Worm (Caenorhabditis elegans): ENCODE data around the gene ckb-4.

The ckb-4 gene

DNA sequence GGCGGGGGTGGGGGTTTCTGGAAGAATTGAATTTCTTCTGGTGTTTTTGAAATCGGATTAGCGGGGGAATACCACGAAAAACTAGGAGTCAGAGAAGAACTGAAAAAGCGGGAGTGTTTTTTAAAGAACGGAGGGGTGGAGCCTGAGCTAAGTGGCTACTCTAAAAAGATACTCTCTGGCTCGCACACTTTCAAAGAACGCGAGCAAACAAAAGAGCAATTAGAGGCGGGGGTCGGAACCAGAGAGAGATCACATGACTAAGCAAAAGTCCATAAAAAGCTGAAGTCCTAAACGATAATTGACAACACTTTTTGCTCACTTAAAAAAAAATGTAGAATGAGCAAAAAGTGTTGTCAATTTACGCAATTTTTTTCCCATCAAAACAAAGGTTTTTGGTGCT lies 25.1 kb upstream of the ckb-4 start:
- TF ChIP-seq gmeb-1 (tag; optimal IDR thresholded peaks at IDR 0.05) (no peak), mbf-1 (tag; optimal IDR thresholded peaks at IDR 0.05) (no peak), nhr-25 (tag; optimal IDR thresholded peaks at IDR 0.05) (no peak), sma-9 (GFP tag; optimal IDR thresholded peaks at IDR 0.05) (peak; percentile 52), sma-9 (tag; optimal IDR thresholded peaks at IDR 0.05) (no peak), zag-1 (tag; optimal IDR thresholded peaks at IDR 0.05) (no peak), sem-4 (tag; optimal IDR thresholded peaks at IDR 0.05) (peak; percentile 43), nhr-11 (tag; optimal IDR thresholded peaks at IDR 0.05) (no peak), lin-11 (tag; optimal IDR thresholded peaks at IDR 0.05) (no peak), nhr-77 (tag; optimal IDR thresholded peaks at IDR 0.05) (no peak), nhr-10 (tag; optimal IDR thresholded peaks at IDR 0.05) (no peak), Y55F3AM.14 (GFP tag; optimal IDR thresholded peaks at IDR 0.05) (peak; percentile 26), lin-13 (GFP tag; optimal IDR thresholded peaks at IDR 0.05) (no peak), nhr-23 (tag; optimal IDR thresholded peaks at IDR 0.05) (no peak), elt-3 (tag; optimal IDR thresholded peaks at IDR 0.05) (no peak), unc-39 (tag; optimal IDR thresholded peaks at IDR 0.05) (no peak), F13H6.1 (tag; optimal IDR thresholded peaks at IDR 0.05) (peak; percentile 53), nhr-21 (tag; optimal IDR thresholded peaks at IDR 0.05) (no peak), peb-1 (tag; optimal IDR thresholded peaks at IDR 0.05) (no peak), unc-62 (GFP tag; optimal IDR thresholded peaks at IDR 0.05) (no peak), lsy-2 (tag; optimal IDR thresholded peaks at IDR 0.05) (peak in 1 of 2 experiments; percentile 23)

ce11 chrV:2133512-2133911 lies 24.3 kb upstream of the ckb-4 start:
- TF ChIP-seq nhr-11 (tag; optimal IDR thresholded peaks at IDR 0.05) (no peak), sem-4 (tag; optimal IDR thresholded peaks at IDR 0.05) (peak; percentile 69), nhr-77 (tag; optimal IDR thresholded peaks at IDR 0.05) (no peak), lin-39 (tag; optimal IDR thresholded peaks at IDR 0.05) (no peak), ztf-4 (tag; optimal IDR thresholded peaks at IDR 0.05) (peak; percentile 29), ztf-1 (GFP tag; conservative IDR thresholded peaks at IDR 0.05) (no peak), gmeb-1 (tag; optimal IDR thresholded peaks at IDR 0.05) (no peak), elt-1 (tag; optimal IDR thresholded peaks at IDR 0.05) (no peak), elt-3 (tag; optimal IDR thresholded peaks at IDR 0.05) (no peak), nhr-237 (tag; optimal IDR thresholded peaks at IDR 0.05) (no peak), alr-1 (tag; optimal IDR thresholded peaks at IDR 0.05) (no peak), mbf-1 (tag; optimal IDR thresholded peaks at IDR 0.05) (no peak), snpc-4 (tag; optimal IDR thresholded peaks at IDR 0.05) (no peak), R02D3.7 (tag; optimal IDR thresholded peaks at IDR 0.05) (no peak), skn-1 (tag; optimal IDR thresholded peaks at IDR 0.05) (no peak), ztf-11 (tag; optimal IDR thresholded peaks at IDR 0.05) (no peak), mdl-1 (tag; optimal IDR thresholded peaks at IDR 0.05) (peak; percentile 58 to 86), lin-11 (tag; optimal IDR thresholded peaks at IDR 0.05) (peak; percentile 64), sma-3 (GFP tag; optimal IDR thresholded peaks at IDR 0.05) (no peak), nhr-23 (tag; optimal IDR thresholded peaks at IDR 0.05) (no peak), aly-2 (tag; optimal IDR thresholded peaks at IDR 0.05) (no peak), egl-27 (tag; optimal IDR thresholded peaks at IDR 0.05) (peak; percentile 11), lin-13 (GFP tag; optimal IDR thresholded peaks at IDR 0.05) (peak; percentile 50), ceh-82 (tag; optimal IDR thresholded peaks at IDR 0.05) (no peak), dmd-4 (tag; optimal IDR thresholded peaks at IDR 0.05) (no peak), fos-1 (tag; optimal IDR thresholded peaks at IDR 0.05) (peak; percentile 9), nhr-10 (tag; optimal IDR thresholded peaks at IDR 0.05) (no peak), nhr-21 (tag; optimal IDR thresholded peaks at IDR 0.05) (no peak), F13H6.1 (tag; optimal IDR thresholded peaks at IDR 0.05) (peak; percentile 87), nhr-12 (tag; optimal IDR thresholded peaks at IDR 0.05) (no peak), C34F6.9 (tag; optimal IDR thresholded peaks at IDR 0.05) (peak; percentile 84), nhr-25 (tag; optimal IDR thresholded peaks at IDR 0.05) (no peak), unc-39 (tag; optimal IDR thresholded peaks at IDR 0.05) (no peak), ZK546.5 (tag; optimal IDR thresholded peaks at IDR 0.05) (no peak), ama-1 (optimal IDR thresholded peaks at IDR 0.05) (no peak), ceh-16 (tag; optimal IDR thresholded peaks at IDR 0.05) (no peak), mab-5 (tag; optimal IDR thresholded peaks at IDR 0.05) (no peak), unc-55 (GFP tag; optimal IDR thresholded peaks at IDR 0.05) (peak; percentile 59), unc-62 (GFP tag; optimal IDR thresholded peaks at IDR 0.05) (no peak), blmp-1 (tag; optimal IDR thresholded peaks at IDR 0.05; ENCODE audit: insufficient read depth) (no peak), nhr-129 (tag; optimal IDR thresholded peaks at IDR 0.05) (peak; percentile 78), Y55F3AM.14 (GFP tag; optimal IDR thresholded peaks at IDR 0.05) (peak; percentile 78), nhr-6 (tag; optimal IDR thresholded peaks at IDR 0.05) (no peak), peb-1 (tag; optimal IDR thresholded peaks at IDR 0.05) (no peak), sma-9 (GFP tag; optimal IDR thresholded peaks at IDR 0.05) (peak; percentile 93), sma-9 (tag; optimal IDR thresholded peaks at IDR 0.05) (no peak), lsy-2 (tag; optimal IDR thresholded peaks at IDR 0.05) (peak in 1 of 2 experiments; percentile 68), zag-1 (tag; optimal IDR thresholded peaks at IDR 0.05) (peak; percentile 83), crh-2 (tag; optimal IDR thresholded peaks at IDR 0.05) (peak; percentile 62)
